Fruit fly (Drosophila melanogaster): Measurements from ENCODE around the gene Or9a.

- TF ChIP-seq CG8478 (optimal IDR thresholded peaks at IDR 0.05) (no peak), CTCF (optimal IDR thresholded peaks at IDR 0.05) (no peak)
Observed at dm6 chrX:10474625-10475024, 15.1 kb upstream of the Or9a start, which contains the start of gene nocte.

Data from S2 (cell line).